Fruit fly (Drosophila melanogaster) whole organism, embryonic: ENCODE results near the gene Hinfp.
A peak's percentile ranks its signal among the peaks of the same experiment; 100 is the strongest.

ENCODE experiments used
- CG13894 ChIP-seq: fragments of 200-800 bp; sonication (Bioruptor generic); optimal IDR thresholded peaks from 3 replicates; lab custom pipeline; 2018; ENCODE audit warnings: missing biosample characterization, mild to moderate bottlenecking, missing genetic modification characterization, moderate library complexity
- CG16813 ChIP-seq: fragments of 200-800 bp; sonication (Bioruptor generic); IDR thresholded peaks from 3 replicates; pipeline ENCODE4 v1.3.6; 2022; ENCODE audit warnings: missing biosample characterization, missing genetic modification characterization; ENCODE audit not compliant: partially characterized antibody
- CG3838 ChIP-seq: fragments of 200-800 bp; sonication (Bioruptor generic); optimal IDR thresholded peaks from 3 replicates; lab custom pipeline; 2016; ENCODE audit warnings: missing biosample characterization, missing genetic modification characterization
- ab ChIP-seq: fragments of 200-800 bp; sonication (Bioruptor generic); optimal IDR thresholded peaks from 2 replicates; lab custom pipeline; 2016; ENCODE audit warnings: missing biosample characterization, missing genetic modification characterization

DNA sequence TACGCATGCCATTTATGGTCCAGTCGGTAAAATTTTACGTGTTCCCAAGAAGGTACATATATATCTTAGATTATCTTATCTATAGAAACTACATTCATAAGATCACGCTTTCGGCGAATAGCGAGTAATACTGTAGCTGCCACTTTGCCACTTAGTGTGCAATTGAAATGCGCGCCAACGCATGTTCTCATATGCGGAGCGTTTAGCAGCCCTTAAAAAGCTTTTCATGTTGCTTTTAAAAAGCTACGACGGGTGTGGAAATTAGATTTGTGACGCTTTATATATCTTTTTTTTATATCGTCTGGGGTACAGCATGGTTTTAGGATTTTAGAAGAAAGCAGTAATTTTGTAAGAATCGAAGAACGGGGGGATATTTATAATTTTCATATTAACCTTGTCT, 32.7 kb downstream of the Hinfp start:
- TF ChIP-seq ab (GFP tag; lab: Kevin White, UChicago) (no peak), CG16813 (GFP tag; lab: Robert Waterston, UW) (no peak), CG3838 (GFP tag; lab: Kevin White, UChicago) (no peak), CG13894 (peak; percentile 15)
